Fruit fly (Drosophila melanogaster): ENCODE measurements around the gene CG13398.

DNA sequence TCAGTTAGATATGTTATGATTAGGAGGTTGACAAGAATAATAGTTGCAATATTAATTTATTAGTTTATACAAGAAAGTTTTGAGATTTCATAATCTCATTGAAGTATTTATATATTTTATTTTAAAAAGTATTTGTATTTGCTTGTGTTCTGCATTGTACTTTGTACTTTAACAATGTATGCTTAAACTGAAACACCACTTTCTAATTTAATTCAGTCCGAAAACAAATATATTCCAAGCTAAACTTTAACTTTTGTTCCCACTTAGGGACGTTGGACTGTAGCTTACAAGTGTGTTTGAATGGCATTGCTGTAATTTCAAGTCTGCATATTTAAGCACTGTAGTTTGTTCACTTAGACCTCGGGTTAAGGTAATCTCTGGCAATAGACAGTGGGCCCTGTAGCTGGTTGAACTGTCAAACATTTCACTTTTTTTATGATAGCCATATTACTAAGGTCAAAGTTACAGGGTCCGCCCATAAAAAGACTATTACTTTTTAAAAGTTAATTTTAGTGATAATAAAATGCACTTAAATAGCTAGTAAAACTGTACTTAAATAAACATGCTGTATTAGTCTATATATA is 43.6 kb downstream of the CG13398 start:
- TF ChIP-seq psq (optimal IDR thresholded peaks at IDR 0.05) (no peak), Dll (optimal IDR thresholded peaks at IDR 0.05) (no peak), usp (GFP tag; optimal IDR thresholded peaks at IDR 0.05) (no peak)
